Worm (Caenorhabditis elegans) whole organism, L2 larva: ENCODE results near the gene oac-6.

Source experiments
- C34F6.9 ChIP-seq: fragments of 150-350 bp; optimal IDR thresholded peaks from 2 replicates; lab custom pipeline; 2014; ENCODE audit warnings: missing biosample characterization, missing genetic modification characterization
- F13H6.1 ChIP-seq: sonication (generic microtip); optimal IDR thresholded peaks from 2 replicates; lab custom pipeline; 2016; ENCODE audit warnings: missing genetic modification characterization, missing compliant biosample characterization
- Y55F3AM.14 ChIP-seq: fragments of 200-800 bp; sonication (Bioruptor generic); optimal IDR thresholded peaks from 2 replicates; lab custom pipeline; 2018; ENCODE audit warnings: mild to moderate bottlenecking, missing genetic modification characterization, missing compliant biosample characterization
- alr-1 ChIP-seq: fragments of 150-350 bp; optimal IDR thresholded peaks from 2 replicates; lab custom pipeline; 2014; ENCODE audit warnings: missing biosample characterization, missing genetic modification characterization
- ama-1 ChIP-seq: fragments of 150-350 bp; optimal IDR thresholded peaks from 2 replicates; lab custom pipeline; 2018; ENCODE audit warnings: inconsistent platforms
- blmp-1 ChIP-seq: sonication (generic microtip); optimal IDR thresholded peaks from 2 replicates; lab custom pipeline; 2017; ENCODE audit warnings: missing genetic modification characterization, mild to moderate bottlenecking, missing compliant biosample characterization, antibody characterized with exemption, moderate library complexity; ENCODE audit not compliant: insufficient read depth
- ceh-16 ChIP-seq: fragments of 150-350 bp; optimal IDR thresholded peaks from 2 replicates; lab custom pipeline; 2014; ENCODE audit warnings: missing biosample characterization, missing genetic modification characterization
- dmd-4 ChIP-seq: sonication (generic microtip); optimal IDR thresholded peaks from 2 replicates; lab custom pipeline; 2017; ENCODE audit warnings: missing biosample characterization, missing genetic modification characterization
- elt-1 ChIP-seq: fragments of 150-350 bp; optimal IDR thresholded peaks from 2 replicates; lab custom pipeline; 2014; ENCODE audit warnings: missing biosample characterization, missing genetic modification characterization
- elt-3 ChIP-seq: sonication (generic microtip); optimal IDR thresholded peaks from 2 replicates; lab custom pipeline; 2017; ENCODE audit warnings: missing biosample characterization, missing genetic modification characterization
- fos-1 ChIP-seq: fragments of 150-350 bp; optimal IDR thresholded peaks from 2 replicates; lab custom pipeline; 2014; ENCODE audit warnings: missing biosample characterization, missing genetic modification characterization
- gmeb-1 ChIP-seq: fragments of 150-350 bp; optimal IDR thresholded peaks from 2 replicates; lab custom pipeline; 2014; ENCODE audit warnings: missing biosample characterization, missing genetic modification characterization
- lin-39 ChIP-seq: fragments of 150-350 bp; optimal IDR thresholded peaks from 2 replicates; lab custom pipeline; 2014; ENCODE audit warnings: missing biosample characterization, missing genetic modification reagents, missing genetic modification characterization
- lsy-2 ChIP-seq, 2 experiments: fragments of 150-350 bp in 1 of 2; sonication (generic microtip) in 1 of 2; optimal IDR thresholded peaks; 2 replicates each; lab custom pipeline; 2014 to 2017; ENCODE audit warnings: missing biosample characterization in 2 of 2, missing genetic modification characterization in 2 of 2
- mab-5 ChIP-seq: fragments of 150-350 bp; optimal IDR thresholded peaks from 2 replicates; lab custom pipeline; 2014; ENCODE audit warnings: missing biosample characterization, missing genetic modification characterization
- mbf-1 ChIP-seq: sonication (generic microtip); optimal IDR thresholded peaks from 2 replicates; lab custom pipeline; 2017; ENCODE audit warnings: missing biosample characterization, missing genetic modification characterization
- mdl-1 ChIP-seq, 2 experiments: fragments of 150-350 bp in 1 of 2; sonication (generic microtip) in 1 of 2; optimal IDR thresholded peaks; 2 replicates each; lab custom pipeline; 2017; ENCODE audit warnings: missing biosample characterization in 2 of 2, missing genetic modification characterization in 2 of 2
- nhr-11 ChIP-seq: fragments of 150-350 bp; optimal IDR thresholded peaks from 2 replicates; lab custom pipeline; 2014; ENCODE audit warnings: missing biosample characterization, missing genetic modification characterization
- nhr-12 ChIP-seq: fragments of 150-350 bp; optimal IDR thresholded peaks from 2 replicates; lab custom pipeline; 2014; ENCODE audit warnings: missing biosample characterization, missing genetic modification characterization
- nhr-129 ChIP-seq: fragments of 150-350 bp; optimal IDR thresholded peaks from 2 replicates; lab custom pipeline; 2014; ENCODE audit warnings: missing biosample characterization, missing genetic modification characterization
- nhr-21 ChIP-seq: fragments of 150-350 bp; optimal IDR thresholded peaks from 2 replicates; lab custom pipeline; 2014; ENCODE audit warnings: missing biosample characterization, missing genetic modification characterization
- nhr-23 ChIP-seq: fragments of 150-350 bp; optimal IDR thresholded peaks from 2 replicates; lab custom pipeline; 2014; ENCODE audit warnings: missing biosample characterization, missing genetic modification reagents, missing genetic modification characterization
- nhr-25 ChIP-seq: fragments of 150-350 bp; sonication (generic microtip); optimal IDR thresholded peaks from 3 replicates; lab custom pipeline; 2014; ENCODE audit warnings: missing biosample characterization, missing genetic modification characterization
- nhr-6 ChIP-seq: fragments of 150-350 bp; optimal IDR thresholded peaks from 2 replicates; lab custom pipeline; 2014; ENCODE audit warnings: missing biosample characterization, missing genetic modification characterization
- nhr-77 ChIP-seq: fragments of 150-350 bp; optimal IDR thresholded peaks from 2 replicates; lab custom pipeline; 2014; ENCODE audit warnings: missing biosample characterization, missing genetic modification characterization
- peb-1 ChIP-seq: fragments of 150-350 bp; optimal IDR thresholded peaks from 2 replicates; lab custom pipeline; 2014; ENCODE audit warnings: missing biosample characterization, missing genetic modification characterization
- sem-4 ChIP-seq: fragments of 150-350 bp; optimal IDR thresholded peaks from 2 replicates; lab custom pipeline; 2014; ENCODE audit warnings: missing biosample characterization, missing genetic modification reagents, missing genetic modification characterization
- sma-3 ChIP-seq: sonication (generic microtip); optimal IDR thresholded peaks from 2 replicates; lab custom pipeline; 2016; ENCODE audit warnings: missing genetic modification reagents, missing genetic modification characterization, missing compliant biosample characterization
- sma-9 ChIP-seq, 2 experiments: fragments of 150-350 bp in 1 of 2; sonication (generic microtip) in 1 of 2; optimal IDR thresholded peaks; 2 replicates each; lab custom pipeline; 2014 to 2016; ENCODE audit warnings: missing genetic modification characterization in 2 of 2, mild to moderate bottlenecking in 1 of 2, missing biosample characterization in 1 of 2, missing compliant biosample characterization in 1 of 2, missing genetic modification reagents in 1 of 2, moderate library complexity in 1 of 2
- snpc-4 ChIP-seq: fragments of 150-350 bp; optimal IDR thresholded peaks from 2 replicates; lab custom pipeline; 2014; ENCODE audit warnings: missing biosample characterization, missing genetic modification characterization
- unc-55 ChIP-seq: fragments of 150-350 bp; sonication (generic microtip); optimal IDR thresholded peaks from 3 replicates; lab custom pipeline; 2014; ENCODE audit warnings: missing biosample characterization, missing genetic modification reagents, missing genetic modification characterization
- unc-62 ChIP-seq: fragments of 150-350 bp; optimal IDR thresholded peaks from 2 replicates; lab custom pipeline; 2014; ENCODE audit warnings: missing biosample characterization, missing genetic modification reagents, missing genetic modification characterization
- ztf-1 ChIP-seq: fragments of 200-800 bp; sonication (Bioruptor generic); conservative IDR thresholded peaks from 2 replicates; pipeline ENCODE4 v1.3.6; 2022; ENCODE audit warnings: missing genetic modification characterization, missing compliant biosample characterization
- ztf-11 ChIP-seq: sonication (generic microtip); optimal IDR thresholded peaks from 2 replicates; lab custom pipeline; 2017; ENCODE audit warnings: missing biosample characterization, missing genetic modification characterization

oac-6 gene

DNA sequence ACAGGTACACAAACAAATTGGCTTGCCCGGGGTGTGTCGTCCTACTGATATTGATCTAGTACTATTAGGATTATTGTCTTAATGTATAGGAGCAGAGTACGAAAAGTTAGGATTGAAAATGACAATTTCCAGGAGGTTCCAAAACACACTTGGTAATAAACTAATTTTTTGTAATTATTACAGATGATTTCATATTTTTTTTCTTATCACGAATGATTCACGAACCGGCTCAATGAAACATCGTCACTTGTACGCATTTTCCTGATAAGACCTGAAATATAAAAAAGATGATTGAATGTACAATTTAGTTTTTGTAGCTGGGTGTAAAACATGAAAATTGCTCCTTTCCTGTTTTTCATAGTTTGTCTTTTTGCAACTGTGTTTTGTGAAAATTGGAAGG is at the start of gene oac-6, which contains the start of gene C31A11.13:
TSS of gene oac-6 (plus strand) at position 279 of the 400 bp plus-strand sequence.
TSS of gene C31A11.13 (minus strand) at position 113 of the 400 bp plus-strand sequence.
- TF ChIP-seq mdl-1 (tag; optimal IDR thresholded peaks at IDR 0.05; lab: Kevin White, UChicago) (no peak), nhr-6 (tag; lab: Kevin White, UChicago) (no peak), nhr-25 (no peak), nhr-23 (no peak), fos-1 (peak; percentile 71), sma-9 (GFP tag; optimal IDR thresholded peaks at IDR 0.05; lab: Kevin White, UChicago) (no peak), sma-9 (tag; optimal IDR thresholded peaks at IDR 0.05; lab: Kevin White, UChicago) (no peak)

DNA sequence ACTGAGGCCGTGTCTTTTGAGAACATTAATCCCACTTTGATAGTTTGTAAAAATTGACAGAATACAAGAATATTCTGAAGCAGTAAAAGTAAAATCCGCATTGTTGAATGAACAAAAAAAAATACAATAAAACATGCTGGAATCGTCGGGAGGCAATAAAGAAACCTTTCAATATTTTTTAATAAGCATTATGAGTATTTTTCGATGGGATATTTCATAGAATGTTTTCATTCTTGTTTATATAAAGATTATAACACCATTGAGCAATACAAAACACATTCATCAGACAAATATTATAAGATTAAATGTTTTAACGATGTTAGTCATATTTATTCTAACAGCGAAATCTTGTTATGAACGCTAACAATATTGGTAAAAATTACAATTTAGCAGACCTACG is 48.8 kb upstream of the oac-6 start, which contains the start of gene gcy-20:
TSS of gene gcy-20 (minus strand) at position 101 of the 400 bp plus-strand sequence.
- TF ChIP-seq mdl-1 (tag; optimal IDR thresholded peaks at IDR 0.05; lab: Kevin White, UChicago) (no peak), peb-1 (tag; lab: Kevin White, UChicago) (no peak), blmp-1 (tag; lab: Kevin White, UChicago) (no peak), lsy-2 (tag; optimal IDR thresholded peaks at IDR 0.05; lab: Kevin White, UChicago) (no peak), elt-1 (no peak), sem-4 (tag; lab: Kevin White, UChicago) (no peak), ama-1 (no peak), nhr-21 (tag; lab: Kevin White, UChicago) (no peak), dmd-4 (tag; lab: Kevin White, UChicago) (no peak), snpc-4 (tag; lab: Kevin White, UChicago) (no peak), ztf-11 (tag; lab: Kevin White, UChicago) (no peak)

DNA sequence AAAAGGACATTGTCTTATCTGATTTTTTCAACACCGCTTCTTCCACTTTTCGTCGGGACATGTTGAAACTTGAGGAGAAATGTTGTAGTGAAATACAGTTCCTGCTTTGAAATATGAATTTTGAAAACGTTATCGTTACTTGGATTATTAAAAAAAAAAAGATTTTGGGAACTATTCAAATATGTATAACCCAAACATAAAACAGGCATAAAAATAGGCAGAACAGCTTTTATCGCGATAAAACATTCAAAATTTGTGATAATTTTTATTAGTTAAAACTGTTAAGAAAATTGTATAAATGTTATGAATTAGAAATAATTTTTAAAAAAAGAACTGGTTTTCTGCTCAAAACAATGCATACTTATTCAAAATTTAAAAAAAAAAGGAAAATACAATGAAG is 46.1 kb upstream of the oac-6 start, which contains the start of gene bgnt-1.3:
TSS of gene bgnt-1.3 (minus strand) at position 101 of the 400 bp plus-strand sequence.
- no peak for TF ChIP-seq unc-62 (GFP tag; lab: Kevin White, UChicago)
- TF ChIP-seq mbf-1 (tag; lab: Kevin White, UChicago), result no peak
- no peak for TF ChIP-seq fos-1
- no peak for TF ChIP-seq mab-5 (tag; lab: Kevin White, UChicago)

DNA sequence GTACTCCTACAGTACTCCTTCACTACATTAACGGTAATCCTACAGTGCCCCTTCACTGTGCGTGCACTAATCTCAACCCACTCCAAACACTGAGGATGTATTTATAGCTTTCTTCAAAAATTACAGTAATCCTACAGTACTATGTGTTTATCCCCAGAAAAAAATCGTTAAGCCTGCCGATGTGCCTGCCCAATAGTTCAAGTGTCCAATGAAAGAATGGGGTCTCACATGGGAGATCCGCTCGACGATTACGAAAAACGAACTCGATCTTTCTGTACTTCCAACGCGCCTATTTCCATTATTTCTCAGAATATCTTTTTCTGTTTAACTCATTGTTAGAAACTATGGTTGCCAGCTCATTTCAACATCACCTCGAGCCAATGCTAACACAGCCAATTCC is 44.4 kb upstream of the oac-6 start, which contains the start of gene nhr-218:
TSS of gene nhr-218 (plus strand) at position 301 of the 400 bp plus-strand sequence.
- TF ChIP-seq nhr-77 (tag; lab: Kevin White, UChicago) (no peak), nhr-21 (tag; lab: Kevin White, UChicago) (no peak), Y55F3AM.14 (GFP tag; lab: Kevin White, UChicago) (no peak), nhr-129 (tag; lab: Kevin White, UChicago) (no peak)

DNA sequence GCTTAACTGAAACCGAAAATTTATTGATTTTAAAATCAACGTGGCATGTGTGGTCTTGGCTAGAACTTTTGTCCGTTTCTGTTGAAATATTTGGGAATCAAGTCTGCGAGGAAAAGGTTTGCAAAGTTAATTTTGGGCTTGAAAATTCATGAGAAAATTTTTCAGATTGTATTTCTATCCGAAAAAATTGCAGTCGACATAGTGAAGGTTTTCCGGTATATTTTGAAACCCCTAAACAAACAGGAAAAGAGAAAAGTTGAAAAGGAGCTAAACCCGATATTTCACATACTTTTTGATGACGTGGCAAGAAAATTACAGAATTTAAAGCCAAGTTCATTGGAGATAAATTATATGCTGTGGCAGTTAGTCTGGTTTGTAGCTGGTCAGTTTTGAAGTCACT is 42.8 kb upstream of the oac-6 start, which contains the start of gene nhr-127:
TSS of gene nhr-127 (plus strand) at position 301 of the 400 bp plus-strand sequence.
- TF ChIP-seq blmp-1 (tag; lab: Kevin White, UChicago) (no peak), sma-3 (no peak), mdl-1 (tag; optimal IDR thresholded peaks at IDR 0.05; lab: Kevin White, UChicago) (no peak), lin-39 (tag; lab: Kevin White, UChicago) (no peak), lsy-2 (tag; optimal IDR thresholded peaks at IDR 0.05; lab: Kevin White, UChicago) (no peak)

DNA sequence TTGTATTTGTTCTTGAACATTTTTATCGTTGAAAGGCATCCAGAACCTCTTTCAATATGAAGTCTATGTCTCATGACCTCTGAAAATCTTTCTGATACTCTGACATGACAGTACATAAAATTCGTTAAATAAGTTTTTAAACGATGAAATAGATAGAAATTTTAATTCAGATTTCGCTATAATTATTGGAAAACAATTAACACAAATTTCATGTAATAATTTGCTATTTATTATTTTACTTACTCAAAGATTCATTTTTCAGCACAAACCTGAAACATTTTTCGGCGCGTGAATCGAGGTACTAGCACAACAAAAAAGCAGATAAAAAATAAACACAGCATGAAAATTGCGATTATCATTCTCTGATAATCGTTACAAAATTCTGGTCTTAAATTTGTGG is 36.0 kb upstream of the oac-6 start, which contains the start of gene T13F3.4:
TSS of gene T13F3.4 (minus strand) at position 101 of the 400 bp plus-strand sequence.
- TF ChIP-seq elt-3 (tag; lab: Kevin White, UChicago) (no peak), dmd-4 (tag; lab: Kevin White, UChicago) (no peak), nhr-11 (tag; lab: Kevin White, UChicago) (no peak), ceh-16 (no peak)

DNA sequence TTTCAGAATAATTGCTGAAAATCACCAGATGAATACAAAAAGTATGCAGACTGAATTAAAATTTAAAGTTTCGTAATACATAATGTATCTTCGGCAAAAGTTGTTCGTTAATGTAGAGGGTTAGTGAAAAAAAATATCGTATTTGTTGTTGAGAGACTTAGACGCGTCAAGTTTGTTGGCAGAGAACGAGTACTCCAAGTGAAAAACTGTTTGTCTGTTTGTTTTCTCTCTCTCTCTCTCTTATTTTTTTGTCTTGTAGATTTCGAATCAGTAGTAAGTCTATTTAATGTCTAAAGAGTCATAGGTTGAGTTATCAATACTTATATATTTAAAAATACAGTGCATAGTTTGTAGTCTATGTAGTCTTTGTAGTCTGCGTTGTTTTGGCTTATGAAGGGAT is 33.0 kb upstream of the oac-6 start, which contains the start of the genes fbxa-2 and T13F3.8:
TSS of gene fbxa-2 (minus strand) at position 101 of the 400 bp plus-strand sequence.
TSS of gene T13F3.8 (plus strand) at position 245 of the 400 bp plus-strand sequence.
- TF ChIP-seq ztf-1 (no peak), nhr-25 (no peak), gmeb-1 (tag; lab: Kevin White, UChicago) (no peak), nhr-12 (tag; lab: Kevin White, UChicago) (no peak), unc-55 (GFP tag; lab: Kevin White, UChicago) (no peak), lsy-2 (tag; optimal IDR thresholded peaks at IDR 0.05; lab: Kevin White, UChicago) (no peak), F13H6.1 (tag; lab: Kevin White, UChicago) (no peak), nhr-129 (tag; lab: Kevin White, UChicago) (no peak), unc-62 (GFP tag; lab: Kevin White, UChicago) (no peak), C34F6.9 (no peak), nhr-6 (tag; lab: Kevin White, UChicago) (no peak), alr-1 (tag; lab: Kevin White, UChicago) (no peak)
